Fruit fly (Drosophila melanogaster) Kc167 (cell line): Measurements from ENCODE around the gene CG7650.

Experiments used
- Myc ChIP-seq: fragments of >200 bp; optimal IDR thresholded peaks from 2 replicates; lab custom pipeline; 2017; ENCODE audit warnings: missing external identifiers
- Sin3A ChIP-seq: fragments of >200 bp; optimal IDR thresholded peaks from 2 replicates; lab custom pipeline; 2018; ENCODE audit warnings: missing external identifiers
- h ChIP-seq: fragments of >200 bp; optimal IDR thresholded peaks from 3 replicates; lab custom pipeline; 2018; ENCODE audit warnings: missing external identifiers
- insv ChIP-seq: fragments of >200 bp; optimal IDR thresholded peaks from 3 replicates; lab custom pipeline; 2018; ENCODE audit warnings: missing external identifiers
- psq ChIP-seq: fragments of >200 bp; optimal IDR thresholded peaks from 2 replicates; lab custom pipeline; 2017; ENCODE audit warnings: missing external identifiers
- ttk ChIP-seq: sonication (Bioruptor generic); optimal IDR thresholded peaks from 2 replicates; lab custom pipeline; 2017; ENCODE audit warnings: missing external identifiers

DNA sequence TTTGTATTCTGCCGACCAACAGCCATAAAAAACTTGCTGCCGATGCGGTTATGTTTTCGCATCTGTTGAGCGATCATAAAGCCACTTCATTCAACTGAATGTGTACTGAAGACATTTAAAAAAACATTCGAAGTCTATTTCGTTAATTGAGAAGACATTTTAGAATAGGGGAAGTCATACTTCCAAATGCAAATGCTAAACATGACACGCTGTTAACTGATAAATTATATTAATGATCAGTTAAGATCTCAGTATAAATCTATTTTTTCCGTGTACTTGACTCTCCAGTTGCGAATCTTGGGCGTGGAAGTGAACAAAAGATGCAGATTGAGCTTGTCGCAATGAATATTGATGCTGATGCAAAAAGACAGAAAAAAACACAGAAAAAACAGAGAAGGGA is 14.2 kb downstream of the CG7650 start:
- no peak for TF ChIP-seq Sin3A (lab: Kevin White, UChicago)
- TF ChIP-seq Myc (lab: Kevin White, UChicago) = no peak
- TF ChIP-seq ttk (lab: Kevin White, UChicago) = no peak
- no peak for TF ChIP-seq psq (lab: Kevin White, UChicago)
- no peak for TF ChIP-seq insv (lab: Kevin White, UChicago)
- TF ChIP-seq h (lab: Kevin White, UChicago) = no peak
